Worm (Caenorhabditis elegans): ENCODE measurements around the gene srv-10.

srv-10 gene

ce11 chrV:13374532-13374931, 49.2 kb upstream of the srv-10 start (continued):
- TF ChIP-seq swsn-7 (tag; optimal IDR thresholded peaks at IDR 0.05) (no peak), lin-15B (tag; optimal IDR thresholded peaks at IDR 0.05) (no peak), isw-1 (GFP tag; IDR thresholded peaks at IDR 0.05) (no peak), lin-14 (GFP tag; optimal IDR thresholded peaks at IDR 0.05) (peak; percentile 84), blmp-1 (tag; optimal IDR thresholded peaks at IDR 0.05) (peak; percentile 82), hlh-4 (tag; optimal IDR thresholded peaks at IDR 0.05) (no peak), sox-4 (tag; optimal IDR thresholded peaks at IDR 0.05) (no peak), dpl-1 (GFP tag; optimal IDR thresholded peaks at IDR 0.05) (peak in 1 of 3 experiments; percentile 34), unc-30 (tag; optimal IDR thresholded peaks at IDR 0.05) (no peak), nhr-90 (tag; optimal IDR thresholded peaks at IDR 0.05; ENCODE audit: poor library complexity) (peak; percentile 45)

DNA sequence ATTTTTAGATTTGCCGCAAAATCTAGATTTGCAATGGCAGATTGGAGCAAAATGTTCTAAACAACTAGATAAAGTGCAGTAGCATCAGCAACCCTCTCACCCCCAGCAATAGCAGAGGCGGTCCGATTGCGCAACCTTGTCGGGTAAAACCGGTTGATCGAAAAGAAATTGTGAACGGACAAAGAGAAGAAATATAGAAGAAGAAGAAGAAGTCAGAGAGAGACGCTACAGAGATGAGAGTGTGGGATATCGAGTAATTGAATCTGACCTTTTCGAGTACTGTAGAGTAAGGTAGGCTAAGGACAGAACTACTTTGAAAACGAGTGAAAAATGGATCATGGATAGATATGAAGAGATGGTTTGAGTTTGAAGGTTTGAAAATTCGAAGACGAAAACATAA, 47.8 kb upstream of the srv-10 start:
- peak in 1 of 3 experiments; percentile 1 for TF ChIP-seq dpl-1 (GFP tag; optimal IDR thresholded peaks at IDR 0.05)
- no peak for TF ChIP-seq xbp-1 (tag; optimal IDR thresholded peaks at IDR 0.05)
- no peak for TF ChIP-seq hlh-4 (tag; optimal IDR thresholded peaks at IDR 0.05)
- peak; percentile 30 for TF ChIP-seq snu-23 (GFP tag; optimal IDR thresholded peaks at IDR 0.05)
- TF ChIP-seq unc-62 (GFP tag; optimal IDR thresholded peaks at IDR 0.05): no peak
- no peak for TF ChIP-seq mef-2 (tag; optimal IDR thresholded peaks at IDR 0.05)
- no peak for TF ChIP-seq efl-3 (GFP tag; optimal IDR thresholded peaks at IDR 0.05)
- TF ChIP-seq alr-1 (tag; optimal IDR thresholded peaks at IDR 0.05; ENCODE audit: borderline replicate concordance): no peak
- TF ChIP-seq ceh-82 (tag; optimal IDR thresholded peaks at IDR 0.05): no peak
- no peak for TF ChIP-seq unc-130 (tag; optimal IDR thresholded peaks at IDR 0.05)
- no peak for TF ChIP-seq ztf-11 (tag; optimal IDR thresholded peaks at IDR 0.05)
- TF ChIP-seq ceh-63 (GFP tag; optimal IDR thresholded peaks at IDR 0.05): no peak
- TF ChIP-seq elt-3 (tag; optimal IDR thresholded peaks at IDR 0.05): peak in 1 of 6 experiments; percentile 12
- TF ChIP-seq lir-3 (tag; optimal IDR thresholded peaks at IDR 0.05; ENCODE audit: poor library complexity): no peak
- TF ChIP-seq tlp-1 (tag; optimal IDR thresholded peaks at IDR 0.05): no peak
- TF ChIP-seq egl-27 (tag; optimal IDR thresholded peaks at IDR 0.05): no peak
- TF ChIP-seq egl-13 (tag; optimal IDR thresholded peaks at IDR 0.05): no peak
- peak; percentile 71 for TF ChIP-seq blmp-1 (tag; optimal IDR thresholded peaks at IDR 0.05)
- TF ChIP-seq rnt-1 (tag; optimal IDR thresholded peaks at IDR 0.05): peak; percentile 19
- TF ChIP-seq ceh-90 (tag; optimal IDR thresholded peaks at IDR 0.05): no peak
- no peak for TF ChIP-seq aha-1 (tag; optimal IDR thresholded peaks at IDR 0.05)
- no peak for TF ChIP-seq ceh-8 (GFP tag; optimal IDR thresholded peaks at IDR 0.05)
- TF ChIP-seq ceh-88 (GFP tag; IDR thresholded peaks at IDR 0.05): no peak
- no peak for TF ChIP-seq nhr-19 (GFP tag; conservative IDR thresholded peaks at IDR 0.05)
- TF ChIP-seq snpc-4 (tag; optimal IDR thresholded peaks at IDR 0.05): no peak
- peak; percentile 2 for TF ChIP-seq nhr-47 (tag; optimal IDR thresholded peaks at IDR 0.05)
- no peak for TF ChIP-seq mdl-1 (tag; optimal IDR thresholded peaks at IDR 0.05)
- TF ChIP-seq nhr-76 (tag; optimal IDR thresholded peaks at IDR 0.05): no peak
- TF ChIP-seq zip-4 (GFP tag; optimal IDR thresholded peaks at IDR 0.05): no peak
- TF ChIP-seq C16A3.4 (tag; optimal IDR thresholded peaks at IDR 0.05): peak; percentile 14
- peak; percentile 55 for TF ChIP-seq mep-1 (tag; optimal IDR thresholded peaks at IDR 0.05)
- TF ChIP-seq nhr-71 (tag; optimal IDR thresholded peaks at IDR 0.05): peak; percentile 19
- peak; percentile 95 for TF ChIP-seq nhr-85 (tag)
- TF ChIP-seq efl-1 (optimal IDR thresholded peaks at IDR 0.05): no peak
- no peak for TF ChIP-seq efl-1 (GFP tag; optimal IDR thresholded peaks at IDR 0.05 in 1 of 2)
- no peak for TF ChIP-seq fkh-8 (tag; optimal IDR thresholded peaks at IDR 0.05)
- no peak for TF ChIP-seq fos-1 (tag; optimal IDR thresholded peaks at IDR 0.05)
- TF ChIP-seq ets-5 (GFP tag; IDR thresholded peaks at IDR 0.05): no peak
- no peak for TF ChIP-seq lin-15B (tag; optimal IDR thresholded peaks at IDR 0.05)
- TF ChIP-seq lsy-2 (tag; optimal IDR thresholded peaks at IDR 0.05): peak in 1 of 2 experiments; percentile 70
- TF ChIP-seq nhr-12 (tag; optimal IDR thresholded peaks at IDR 0.05): no peak
- TF ChIP-seq pag-3 (tag; optimal IDR thresholded peaks at IDR 0.05; ENCODE audit: borderline replicate concordance, insufficient read depth): no peak
- no peak for TF ChIP-seq vab-15 (tag; optimal IDR thresholded peaks at IDR 0.05)
- no peak for TF ChIP-seq nhr-11 (tag; optimal IDR thresholded peaks at IDR 0.05)
- TF ChIP-seq swsn-7 (tag; optimal IDR thresholded peaks at IDR 0.05): no peak
- TF ChIP-seq dsc-1 (tag; optimal IDR thresholded peaks at IDR 0.05): no peak

All from whole organism, L1 larva.